Worm (Caenorhabditis elegans): ENCODE measurements around the gene nhr-120.

DNA sequence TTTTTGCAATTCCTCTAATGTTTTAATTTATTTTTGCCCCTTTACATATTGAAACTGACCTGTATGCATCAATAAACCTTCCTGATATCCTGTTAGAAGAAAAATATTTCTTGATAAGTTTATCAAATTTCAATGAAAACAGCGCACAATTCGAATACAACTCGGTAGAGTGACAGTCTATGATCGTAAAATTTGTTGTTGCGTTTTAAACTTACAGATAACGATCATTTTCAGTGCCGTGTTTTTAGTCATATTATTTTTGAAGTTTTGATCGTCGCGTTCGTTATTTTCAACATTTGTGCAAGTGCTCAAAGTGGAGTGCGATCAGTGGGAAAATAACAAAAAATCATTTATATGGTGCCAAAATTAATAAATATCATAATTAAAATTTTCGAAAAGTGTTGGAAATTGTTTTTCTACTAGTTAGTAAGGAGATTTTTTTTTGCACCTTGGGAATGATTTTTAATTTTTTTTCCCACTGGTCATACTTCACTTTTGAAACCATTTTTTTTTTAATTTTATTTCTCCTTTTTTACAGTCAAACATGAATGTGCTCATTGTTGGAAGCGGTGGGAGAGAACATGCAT is 34.0 kb upstream of the nhr-120 start, which contains the start of gene F38B6.4:
- TF ChIP-seq sox-4 (tag; optimal IDR thresholded peaks at IDR 0.05) (no peak), nhr-84 (tag; optimal IDR thresholded peaks at IDR 0.05) (no peak), egl-13 (tag; optimal IDR thresholded peaks at IDR 0.05) (no peak), ztf-4 (tag; optimal IDR thresholded peaks at IDR 0.05) (no peak), vab-15 (tag; optimal IDR thresholded peaks at IDR 0.05) (no peak), unc-130 (tag; optimal IDR thresholded peaks at IDR 0.05) (no peak), nhr-237 (tag; optimal IDR thresholded peaks at IDR 0.05) (no peak), unc-30 (tag; optimal IDR thresholded peaks at IDR 0.05) (no peak), egl-27 (tag; optimal IDR thresholded peaks at IDR 0.05) (no peak), sptf-1 (tag; optimal IDR thresholded peaks at IDR 0.05) (no peak), pqm-1 (tag; optimal IDR thresholded peaks at IDR 0.05) (no peak)
